Worm (Caenorhabditis elegans): ENCODE results near the gene atg-13.
A peak's percentile ranks its signal among the peaks of the same experiment; 100 is the strongest.

The atg-13 gene

DNA sequence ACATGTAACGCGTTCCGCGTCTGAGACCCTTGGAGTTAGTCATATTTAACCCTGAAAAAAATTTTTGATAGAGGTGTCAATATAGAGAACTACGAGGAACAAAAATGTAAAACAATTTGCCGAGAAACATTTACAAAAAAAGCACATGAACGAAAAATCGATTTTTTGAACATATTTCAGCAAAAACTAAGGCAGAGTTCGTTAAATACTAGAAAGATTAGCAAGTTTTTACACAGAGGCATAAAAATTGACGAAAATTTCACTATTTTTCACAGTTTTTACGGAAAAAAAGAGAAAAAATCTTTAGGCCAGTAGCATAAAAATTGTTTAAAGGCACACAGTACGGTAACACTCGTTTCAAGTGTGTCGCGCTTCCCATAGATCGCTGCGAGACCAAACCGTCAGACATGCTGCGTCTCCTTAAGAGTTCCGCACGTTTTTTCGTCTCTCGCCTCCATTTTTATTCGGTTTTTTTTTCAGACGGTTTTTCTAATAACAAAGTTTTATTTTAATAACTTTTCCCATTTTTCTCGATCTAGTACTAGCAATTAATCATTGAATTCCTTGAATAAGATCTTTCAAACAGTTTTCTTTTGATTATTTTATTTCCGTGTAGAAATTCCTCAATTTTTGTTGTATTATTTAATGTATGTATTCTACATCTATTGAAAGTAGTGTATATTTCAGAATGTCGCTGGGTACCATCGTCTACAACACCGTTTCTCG lies 27.6 kb downstream of the atg-13 start, which contains the start of the genes rpl-21 and C14B9.10 (continued):
- TF ChIP-seq lir-1 (GFP tag; conservative IDR thresholded peaks at IDR 0.05) (peak; percentile 20; the same call in 1 of the 2 replicates), F52B5.7 (tag; optimal IDR thresholded peaks at IDR 0.05) (no peak), hlh-12 (tag; optimal IDR thresholded peaks at IDR 0.05) (no peak), let-607 (tag; optimal IDR thresholded peaks at IDR 0.05) (peak in 1 of 2 experiments; percentile 59), ceh-40 (GFP tag; IDR thresholded peaks at IDR 0.05) (no peak), F10E7.11 (tag; optimal IDR thresholded peaks at IDR 0.05) (no peak), egrh-3 (GFP tag; IDR thresholded peaks at IDR 0.05) (no peak), sptf-2 (GFP tag; optimal IDR thresholded peaks at IDR 0.05) (no peak), efl-1 (GFP tag; optimal IDR thresholded peaks at IDR 0.05) (peak; percentile 55), egl-18 (GFP tag; IDR thresholded peaks at IDR 0.05) (no peak), C17E4.6 (GFP tag; IDR thresholded peaks at IDR 0.05) (peak; percentile 25; the same call in 1 of the 2 replicates), tlf-1 (GFP tag; optimal IDR thresholded peaks at IDR 0.05) (peak; percentile 82), nhr-27 (tag; optimal IDR thresholded peaks at IDR 0.05) (no peak), ztf-18 (tag; optimal IDR thresholded peaks at IDR 0.05) (peak; percentile 55), bed-2 (GFP tag; IDR thresholded peaks at IDR 0.05) (no peak), attf-6 (GFP tag; IDR thresholded peaks at IDR 0.05) (no peak), B0261.1 (tag; optimal IDR thresholded peaks at IDR 0.05) (peak; percentile 3), repo-1 (tag; optimal IDR thresholded peaks at IDR 0.05) (no peak), F49E8.2 (tag; optimal IDR thresholded peaks at IDR 0.05; ENCODE audit: insufficient read depth) (peak; percentile 82), ets-4 (GFP tag; optimal IDR thresholded peaks at IDR 0.05) (no peak), F39B2.1 (GFP tag; IDR thresholded peaks at IDR 0.05) (no peak), D2030.7 (GFP tag; IDR thresholded peaks at IDR 0.05) (peak; percentile 78), hmg-1.2 (GFP tag; IDR thresholded peaks at IDR 0.05) (peak; percentile 91), nhr-179 (tag; optimal IDR thresholded peaks at IDR 0.05) (no peak), let-526 (GFP tag; IDR thresholded peaks at IDR 0.05) (no peak), B0035.1 (tag; optimal IDR thresholded peaks at IDR 0.05) (no peak), madf-8 (GFP tag; conservative IDR thresholded peaks at IDR 0.05) (peak; percentile 53), nfya-1 (tag; optimal IDR thresholded peaks at IDR 0.05; ENCODE audit: borderline replicate concordance, insufficient read depth) (no peak), ama-1 (optimal IDR thresholded peaks at IDR 0.05) (no peak), ama-1 (GFP tag; optimal IDR thresholded peaks at IDR 0.05) (no peak), Y95B8A.8 (GFP tag; IDR thresholded peaks at IDR 0.05) (no peak), rpc-1 (optimal IDR thresholded peaks at IDR 0.05) (no peak), rpc-1 (tag; optimal IDR thresholded peaks at IDR 0.05) (no peak), Y56A3A.18 (GFP tag; IDR thresholded peaks at IDR 0.05) (no peak), zfh-2 (GFP tag; conservative IDR thresholded peaks at IDR 0.05) (no peak), xnd-1 (tag; optimal IDR thresholded peaks at IDR 0.05) (peak; percentile 60), fkh-3 (tag; optimal IDR thresholded peaks at IDR 0.05) (no peak), dpl-1 (GFP tag; optimal IDR thresholded peaks at IDR 0.05) (peak; percentile 30), aptf-3 (GFP tag; IDR thresholded peaks at IDR 0.05) (no peak), egl-44 (GFP tag; IDR thresholded peaks at IDR 0.05) (no peak), hsf-1 (GFP tag; IDR thresholded peaks at IDR 0.05) (peak; percentile 19; the same call in 1 of the 2 replicates), ztf-6 (GFP tag; IDR thresholded peaks at IDR 0.05) (no peak), hlh-26 (GFP tag; conservative IDR thresholded peaks at IDR 0.05) (no peak), lin-54 (GFP tag; optimal IDR thresholded peaks at IDR 0.05) (peak; percentile 80), hrde-1 (tag; optimal IDR thresholded peaks at IDR 0.05; ENCODE audit: borderline replicate concordance) (no peak), chd-7 (tag; optimal IDR thresholded peaks at IDR 0.05) (no peak), lag-1 (GFP tag; IDR thresholded peaks at IDR 0.05) (no peak), athp-1 (tag; optimal IDR thresholded peaks at IDR 0.05) (peak; percentile 35), F37B4.10 (GFP tag; IDR thresholded peaks at IDR 0.05) (no peak)
